Fruit fly (Drosophila melanogaster) Kc167 (cell line): ENCODE measurements around the gene CG11369.

ENCODE experiments used
- Myc ChIP-seq: fragments of >200 bp; optimal IDR thresholded peaks from 2 replicates; lab custom pipeline; 2017; ENCODE audit warnings: missing external identifiers
- Sin3A ChIP-seq: fragments of >200 bp; optimal IDR thresholded peaks from 2 replicates; lab custom pipeline; 2018; ENCODE audit warnings: missing external identifiers
- h ChIP-seq: fragments of >200 bp; optimal IDR thresholded peaks from 3 replicates; lab custom pipeline; 2018; ENCODE audit warnings: missing external identifiers
- insv ChIP-seq: fragments of >200 bp; optimal IDR thresholded peaks from 3 replicates; lab custom pipeline; 2018; ENCODE audit warnings: missing external identifiers
- psq ChIP-seq: fragments of >200 bp; optimal IDR thresholded peaks from 2 replicates; lab custom pipeline; 2017; ENCODE audit warnings: missing external identifiers

dm6 chrX:7528004-7528403 lies 46.1 kb upstream of the CG11369 start, which contains the start of gene CG43138:
- TF ChIP-seq Myc (lab: Kevin White, UChicago) (no peak), psq (lab: Kevin White, UChicago) (no peak), Sin3A (no peak), h (no peak), insv (no peak)
